Fruit fly (Drosophila melanogaster) whole organism, embryonic: Measurements from ENCODE around the gene Glys.

Experiments
- Adf1 ChIP-seq: fragments of 200-800 bp; sonication (Bioruptor generic); IDR thresholded peaks from 2 replicates; pipeline ENCODE4 v1.3.6; 2022; ENCODE audit warnings: missing biosample characterization, missing genetic modification characterization
- CG10366 ChIP-seq: fragments of 200-800 bp; sonication (Bioruptor generic); IDR thresholded peaks from 2 replicates; pipeline ENCODE4 v1.3.6; 2022; ENCODE audit warnings: missing biosample characterization, missing genetic modification characterization
- CG11504 ChIP-seq: fragments of 200-800 bp; sonication (Bioruptor generic); optimal IDR thresholded peaks from 3 replicates; lab custom pipeline; 2019; ENCODE audit warnings: missing biosample characterization, mild to moderate bottlenecking, missing genetic modification characterization, moderate library complexity
- CG1233 ChIP-seq: fragments of 200-800 bp; sonication (Bioruptor generic); optimal IDR thresholded peaks from 4 replicates; lab custom pipeline; 2018; ENCODE audit warnings: missing biosample characterization, mild to moderate bottlenecking, missing genetic modification characterization
- CG13123 ChIP-seq: fragments of 200-800 bp; sonication (Bioruptor generic); optimal IDR thresholded peaks from 2 replicates; lab custom pipeline; 2016; ENCODE audit warnings: missing biosample characterization, missing genetic modification characterization
- CG14710 ChIP-seq: fragments of 200-800 bp; sonication (Bioruptor generic); optimal IDR thresholded peaks from 3 replicates; lab custom pipeline; 2019; ENCODE audit warnings: missing biosample characterization, mild to moderate bottlenecking, missing genetic modification characterization, moderate library complexity
- CG14860 ChIP-seq: fragments of 200-800 bp; sonication (Bioruptor generic); IDR thresholded peaks from 3 replicates; pipeline ENCODE4 v1.3.6; 2022; ENCODE audit warnings: missing biosample characterization, missing genetic modification characterization; ENCODE audit not compliant: partially characterized antibody
- CG1529 ChIP-seq: fragments of 200-800 bp; sonication (Bioruptor generic); optimal IDR thresholded peaks from 3 replicates; lab custom pipeline; 2018; ENCODE audit warnings: missing biosample characterization, missing genetic modification characterization
- CG17912 ChIP-seq: fragments of 200-800 bp; sonication (Bioruptor generic); optimal IDR thresholded peaks from 2 replicates; lab custom pipeline; 2018; ENCODE audit warnings: missing biosample characterization, mild to moderate bottlenecking, missing genetic modification characterization
- CG18476 ChIP-seq: fragments of 200-800 bp; sonication (Bioruptor generic); optimal IDR thresholded peaks from 2 replicates; lab custom pipeline; 2016; ENCODE audit warnings: missing biosample characterization, mild to moderate bottlenecking, missing genetic modification characterization
- CG2202 ChIP-seq: fragments of 200-800 bp; sonication (Bioruptor generic); optimal IDR thresholded peaks from 2 replicates; lab custom pipeline; 2018; ENCODE audit warnings: missing biosample characterization, mild to moderate bottlenecking, missing genetic modification characterization
- CG2712 ChIP-seq: fragments of 200-800 bp; optimal IDR thresholded peaks from 3 replicates; lab custom pipeline; 2019; ENCODE audit warnings: missing biosample characterization, mild to moderate bottlenecking, missing genetic modification characterization, moderate library complexity
- CG2875 ChIP-seq: fragments of 200-800 bp; sonication (Bioruptor generic); optimal IDR thresholded peaks from 2 replicates; lab custom pipeline; 2017; ENCODE audit warnings: missing biosample characterization, mild to moderate bottlenecking, missing genetic modification characterization, missing genetic modification reagents
- CG30403 ChIP-seq: fragments of 200-800 bp; sonication (Bioruptor generic); optimal IDR thresholded peaks from 3 replicates; lab custom pipeline; 2016; ENCODE audit warnings: missing biosample characterization, missing genetic modification characterization
- CG3163 ChIP-seq: fragments of 200-800 bp; sonication (Bioruptor generic); optimal IDR thresholded peaks from 3 replicates; lab custom pipeline; 2016; ENCODE audit warnings: missing biosample characterization, missing genetic modification characterization
- CG4282 ChIP-seq: fragments of 200-800 bp; sonication (Bioruptor generic); optimal IDR thresholded peaks from 2 replicates; lab custom pipeline; 2016; ENCODE audit warnings: missing biosample characterization, missing genetic modification characterization
- CG4360 ChIP-seq: fragments of 200-800 bp; sonication (Bioruptor generic); IDR thresholded peaks from 2 replicates; pipeline ENCODE4 v1.3.6; 2022; ENCODE audit warnings: missing biosample characterization, missing genetic modification characterization
- CG4404 ChIP-seq: fragments of 200-800 bp; sonication (Bioruptor generic); IDR thresholded peaks from 2 replicates; pipeline ENCODE4 v1.3.6; 2022; ENCODE audit warnings: missing biosample characterization, missing genetic modification characterization
- CG6765 ChIP-seq: fragments of 200-800 bp; sonication (Bioruptor generic); optimal IDR thresholded peaks from 3 replicates; lab custom pipeline; 2017; ENCODE audit warnings: missing biosample characterization, mild to moderate bottlenecking, missing genetic modification characterization
- CG8089 ChIP-seq: fragments of 200-800 bp; sonication (Bioruptor generic); optimal IDR thresholded peaks from 3 replicates; lab custom pipeline; 2016; ENCODE audit warnings: missing biosample characterization, missing genetic modification characterization
- CG8388 ChIP-seq: fragments of 200-800 bp; sonication (Bioruptor generic); optimal IDR thresholded peaks from 2 replicates; lab custom pipeline; 2019; ENCODE audit warnings: missing biosample characterization, mild to moderate bottlenecking, missing genetic modification characterization, moderate library complexity
- CG9932 ChIP-seq: fragments of 200-800 bp; sonication (Bioruptor generic); IDR thresholded peaks from 2 replicates; pipeline ENCODE4 v1.3.6; 2022; ENCODE audit warnings: missing biosample characterization, missing genetic modification characterization
- CrebB ChIP-seq: fragments of 200-800 bp; sonication (Bioruptor generic); optimal IDR thresholded peaks from 3 replicates; lab custom pipeline; 2018; ENCODE audit warnings: missing biosample characterization, mild to moderate bottlenecking, missing genetic modification characterization
- Dip2 ChIP-seq: fragments of 200-800 bp; sonication (Bioruptor generic); IDR thresholded peaks from 2 replicates; pipeline ENCODE4 v1.3.6; 2022; ENCODE audit warnings: missing biosample characterization, missing genetic modification characterization
- Ets65A ChIP-seq: fragments of 200-800 bp; sonication (Bioruptor generic); peaks from one replicate; lab custom pipeline; 2016; ENCODE audit warnings: missing biosample characterization, missing genetic modification characterization
- H15 ChIP-seq: fragments of 200-800 bp; sonication (Bioruptor generic); IDR thresholded peaks from 3 replicates; pipeline ENCODE4 v1.3.6; 2022; ENCODE audit warnings: missing biosample characterization, missing genetic modification characterization
- HLH54F ChIP-seq: fragments of 200-800 bp; sonication (Bioruptor generic); optimal IDR thresholded peaks from 3 replicates; lab custom pipeline; 2016; ENCODE audit warnings: missing biosample characterization, missing genetic modification characterization
- HmgD ChIP-seq: fragments of 200-800 bp; sonication (Bioruptor generic); optimal IDR thresholded peaks from 3 replicates; lab custom pipeline; 2016; ENCODE audit warnings: missing biosample characterization, missing genetic modification characterization
- Kr ChIP-seq: fragments of 200-800 bp; sonication (Bioruptor generic); optimal IDR thresholded peaks from 2 replicates; lab custom pipeline; 2017; ENCODE audit warnings: missing biosample characterization, mild to moderate bottlenecking, missing genetic modification characterization
- MESR4 ChIP-seq: fragments of 200-800 bp; sonication (Bioruptor generic); optimal IDR thresholded peaks from 2 replicates; lab custom pipeline; 2018; ENCODE audit warnings: missing biosample characterization, mild to moderate bottlenecking, missing genetic modification characterization, moderate library complexity
- MTF-1 ChIP-seq: fragments of 200-800 bp; sonication (Bioruptor generic); optimal IDR thresholded peaks from 2 replicates; lab custom pipeline; 2018; ENCODE audit warnings: missing biosample characterization, mild to moderate bottlenecking, missing genetic modification characterization, borderline replicate concordance
- NK7.1 ChIP-seq: fragments of 200-800 bp; sonication (Bioruptor generic); optimal IDR thresholded peaks from 3 replicates; lab custom pipeline; 2016; ENCODE audit warnings: missing biosample characterization, missing genetic modification characterization
- Nf-YA ChIP-seq: fragments of 200-800 bp; sonication (Bioruptor generic); IDR thresholded peaks from 2 replicates; pipeline ENCODE4 v1.3.6; 2022; ENCODE audit warnings: missing biosample characterization, missing genetic modification characterization
- Oaz ChIP-seq: fragments of 200-800 bp; sonication (Bioruptor generic); IDR thresholded peaks from 2 replicates; pipeline ENCODE4 v1.3.6; 2022; ENCODE audit warnings: missing biosample characterization, missing genetic modification characterization
- Opbp ChIP-seq: fragments of 200-800 bp; sonication (Bioruptor generic); IDR thresholded peaks from 3 replicates; pipeline ENCODE4 v1.3.6; 2022; ENCODE audit warnings: missing biosample characterization, missing genetic modification characterization; ENCODE audit not compliant: partially characterized antibody
- Scr ChIP-seq: fragments of 200-800 bp; sonication (Bioruptor generic); IDR thresholded peaks from 2 replicates; pipeline ENCODE4 v1.3.6; 2022; ENCODE audit warnings: missing biosample characterization, missing genetic modification characterization; ENCODE audit not compliant: partially characterized antibody
- Stat92E ChIP-seq, 3 experiments: fragments of >200 bp in 2 of 3; fragments of 200-800 bp in 1 of 3; sonication (Bioruptor generic) in 1 of 3; optimal IDR thresholded peaks; 2 replicates each; lab custom pipeline; 2017 to 2019; ENCODE audit warnings: missing biosample characterization in 3 of 3, missing genetic modification characterization in 3 of 3, mild to moderate bottlenecking in 1 of 3, moderate library complexity in 1 of 3
- ash1 ChIP-seq: fragments of 200-800 bp; sonication (Bioruptor generic); optimal IDR thresholded peaks from 2 replicates; lab custom pipeline; 2018; ENCODE audit warnings: missing biosample characterization, mild to moderate bottlenecking, missing genetic modification characterization
- bsh ChIP-seq, 2 experiments: fragments of 200-800 bp; sonication (Bioruptor generic); optimal IDR thresholded peaks; 2 replicates each; lab custom pipeline; 2017 to 2018; ENCODE audit warnings: mild to moderate bottlenecking in 2 of 2, missing biosample characterization in 2 of 2, missing genetic modification characterization in 2 of 2, moderate library complexity in 1 of 2
- dm ChIP-seq: fragments of 200-800 bp; sonication (Bioruptor generic); optimal IDR thresholded peaks from 3 replicates; lab custom pipeline; 2016; ENCODE audit warnings: missing biosample characterization, missing genetic modification characterization
- grau ChIP-seq: fragments of 200-800 bp; optimal IDR thresholded peaks from 3 replicates; lab custom pipeline; 2019; ENCODE audit warnings: missing biosample characterization, mild to moderate bottlenecking, missing genetic modification characterization, moderate library complexity
- jumu ChIP-seq: fragments of 200-800 bp; sonication (Bioruptor generic); optimal IDR thresholded peaks from 3 replicates; lab custom pipeline; 2016; ENCODE audit warnings: missing biosample characterization, missing genetic modification characterization
- lmd ChIP-seq: fragments of 200-800 bp; sonication (Bioruptor generic); IDR thresholded peaks from 2 replicates; pipeline ENCODE4 v1.3.6; 2022; ENCODE audit warnings: missing biosample characterization, missing genetic modification characterization
- maf-S ChIP-seq: fragments of 200-800 bp; sonication (Bioruptor generic); optimal IDR thresholded peaks from 2 replicates; lab custom pipeline; 2016; ENCODE audit warnings: missing biosample characterization, missing genetic modification characterization
- pita ChIP-seq: fragments of 200-800 bp; sonication (Bioruptor generic); optimal IDR thresholded peaks from 2 replicates; lab custom pipeline; 2017; ENCODE audit warnings: missing biosample characterization, mild to moderate bottlenecking, missing genetic modification characterization
- rib ChIP-seq: fragments of 200-800 bp; sonication (Bioruptor generic); IDR thresholded peaks from 2 replicates; pipeline ENCODE4 v1.3.6; 2022; ENCODE audit warnings: missing biosample characterization, missing genetic modification characterization
- ro ChIP-seq: fragments of 200-800 bp; sonication (Bioruptor generic); IDR thresholded peaks from 2 replicates; pipeline ENCODE4 v1.3.6; 2022; ENCODE audit warnings: missing biosample characterization, missing genetic modification characterization
- sr ChIP-seq: fragments of 200-800 bp; sonication (Bioruptor generic); IDR thresholded peaks from 3 replicates; pipeline ENCODE4 v1.3.6; 2022; ENCODE audit warnings: missing biosample characterization, missing genetic modification characterization
- tin ChIP-seq: fragments of 200-800 bp; sonication (Bioruptor generic); optimal IDR thresholded peaks from 3 replicates; lab custom pipeline; 2016; ENCODE audit warnings: missing biosample characterization, missing genetic modification characterization
- unpg ChIP-seq: fragments of 200-800 bp; sonication (Bioruptor generic); optimal IDR thresholded peaks from 3 replicates; lab custom pipeline; 2018; ENCODE audit warnings: missing biosample characterization, mild to moderate bottlenecking, missing genetic modification characterization, moderate library complexity

Gene Glys

dm6 chr3R:15114465-15115228 is 32.7 kb downstream of the Glys start (continued):
- no peak for TF ChIP-seq dm (GFP tag; lab: Kevin White, UChicago)
- TF ChIP-seq CG14860: no peak
- TF ChIP-seq CG18476 (GFP tag; lab: Kevin White, UChicago): peak; percentile 1
- TF ChIP-seq Kr (GFP tag; lab: Kevin White, UChicago): no peak
- no peak for TF ChIP-seq CG4404
- TF ChIP-seq CG30403 (GFP tag; lab: Kevin White, UChicago): peak; percentile 41
- TF ChIP-seq CG2202 (tag; lab: Kevin White, UChicago): no peak
- peak; percentile 83 for TF ChIP-seq Ets65A
- peak; percentile 49 for TF ChIP-seq CG8388 (GFP tag; lab: Kevin White, UChicago)
- TF ChIP-seq CG11504 (tag; lab: Kevin White, UChicago): peak; percentile 76
- TF ChIP-seq jumu (GFP tag; lab: Kevin White, UChicago): no peak
- peak; percentile 30 for TF ChIP-seq tin
- peak; percentile 55 for TF ChIP-seq CG14710
- peak; percentile 50; the same call in 1 of the 3 replicates for TF ChIP-seq sr
- no peak for TF ChIP-seq HLH54F
- TF ChIP-seq MTF-1: no peak
- TF ChIP-seq CG1529: peak; percentile 36
- TF ChIP-seq CrebB: no peak
- TF ChIP-seq CG6765 (GFP tag; lab: Kevin White, UChicago): no peak
- no peak for TF ChIP-seq Opbp (GFP tag; lab: Robert Waterston, UW)
- TF ChIP-seq CG4282 (GFP tag; lab: Kevin White, UChicago): no peak
- peak; percentile 55 for TF ChIP-seq CG1233 (GFP tag; lab: Kevin White, UChicago)
- TF ChIP-seq maf-S (GFP tag; lab: Kevin White, UChicago): no peak
- TF ChIP-seq H15 (GFP tag; lab: Robert Waterston, UW): no peak
- no peak for TF ChIP-seq CG10366 (GFP tag; lab: Robert Waterston, UW)
- TF ChIP-seq CG2712 (tag; lab: Kevin White, UChicago): peak; percentile 62
- TF ChIP-seq rib (GFP tag; lab: Robert Waterston, UW): no peak
- no peak for TF ChIP-seq CG2875 (GFP tag; lab: Kevin White, UChicago)
- no peak for TF ChIP-seq ro (GFP tag; lab: Robert Waterston, UW)
- TF ChIP-seq lmd (GFP tag; lab: Robert Waterston, UW): no peak
- TF ChIP-seq unpg (GFP tag; lab: Kevin White, UChicago): peak; percentile 18
- no peak for TF ChIP-seq MESR4
- no peak for TF ChIP-seq Dip2 (GFP tag; lab: Robert Waterston, UW)
- no peak for TF ChIP-seq NK7.1
- no peak for TF ChIP-seq CG13123 (GFP tag; lab: Kevin White, UChicago)
- TF ChIP-seq CG3163 (GFP tag; lab: Kevin White, UChicago): no peak
- TF ChIP-seq Oaz (GFP tag; lab: Robert Waterston, UW): no peak
- no peak for TF ChIP-seq CG17912 (GFP tag; lab: Kevin White, UChicago)
- TF ChIP-seq pita (GFP tag; lab: Kevin White, UChicago): no peak
- TF ChIP-seq grau (tag; lab: Kevin White, UChicago): peak; percentile 30
- TF ChIP-seq Adf1 (GFP tag; lab: Robert Waterston, UW): no peak
- TF ChIP-seq HmgD (GFP tag; lab: Kevin White, UChicago): no peak
- TF ChIP-seq CG4360: no peak
- TF ChIP-seq bsh (GFP tag; optimal IDR thresholded peaks at IDR 0.05; lab: Kevin White, UChicago): peak; percentile 37 to 74
- no peak for TF ChIP-seq Scr (GFP tag; lab: Robert Waterston, UW)
- TF ChIP-seq Stat92E (GFP tag; optimal IDR thresholded peaks at IDR 0.05; lab: Kevin White, UChicago): no peak
- no peak for TF ChIP-seq CG8089 (GFP tag; lab: Kevin White, UChicago)
- TF ChIP-seq CG9932 (GFP tag; lab: Robert Waterston, UW): no peak
- TF ChIP-seq Nf-YA (GFP tag; lab: Robert Waterston, UW): 0 out of 2 replicates have a peak, but pooled peaks have one; percentile 21
- TF ChIP-seq ash1 (GFP tag; lab: Kevin White, UChicago): no peak
